Worm (Caenorhabditis elegans) whole organism, midembryonic: Measurements from ENCODE around the gene C44B12.9.

ENCODE experiments used
- T22C8.4 ChIP-seq: fragments of 200-800 bp; sonication (Bioruptor generic); IDR thresholded peaks from 2 replicates; pipeline ENCODE4 v1.3.6; 2022; ENCODE audit warnings: missing genetic modification characterization, missing compliant biosample characterization
- cog-1 ChIP-seq: sonication (generic microtip); optimal IDR thresholded peaks from 2 replicates; lab custom pipeline; 2016; ENCODE audit warnings: missing genetic modification characterization, missing compliant biosample characterization
- flt-1 ChIP-seq: fragments of 200-800 bp; sonication (Bioruptor generic); IDR thresholded peaks from 2 replicates; pipeline ENCODE4 v1.3.6; 2022; ENCODE audit warnings: missing genetic modification characterization, missing compliant biosample characterization
- klf-2 ChIP-seq: fragments of 200-800 bp; sonication (Bioruptor generic); conservative IDR thresholded peaks from 2 replicates; pipeline ENCODE4 v1.3.6; 2022; ENCODE audit warnings: missing genetic modification reagents, missing genetic modification characterization, missing compliant biosample characterization
- med-1 ChIP-seq: sonication (generic microtip); optimal IDR thresholded peaks from 2 replicates; lab custom pipeline; 2017; ENCODE audit warnings: missing genetic modification characterization, mild to moderate bottlenecking, missing compliant biosample characterization, antibody characterized with exemption, missing genetic modification reagents; ENCODE audit not compliant: insufficient read depth
- ref-1 ChIP-seq: fragments of 200-800 bp; sonication (Bioruptor generic); conservative IDR thresholded peaks from 2 replicates; pipeline ENCODE4 v1.3.6; 2022; ENCODE audit warnings: missing genetic modification reagents, missing genetic modification characterization, missing compliant biosample characterization
- tab-1 ChIP-seq: fragments of 200-800 bp; sonication (Bioruptor generic); IDR thresholded peaks from 2 replicates; pipeline ENCODE4 v1.3.6; 2022; ENCODE audit warnings: missing genetic modification characterization, missing compliant biosample characterization
- ztf-23 ChIP-seq: fragments of 200-800 bp; sonication (Bioruptor generic); IDR thresholded peaks from 2 replicates; pipeline ENCODE4 v1.3.6; 2022; ENCODE audit warnings: missing genetic modification reagents, missing genetic modification characterization, missing compliant biosample characterization
- ztf-29 ChIP-seq: fragments of 200-800 bp; sonication (Bioruptor generic); IDR thresholded peaks from 2 replicates; pipeline ENCODE4 v1.3.6; 2022; ENCODE audit warnings: missing genetic modification reagents, missing genetic modification characterization, missing compliant biosample characterization

Gene C44B12.9

ce11 chrIV:1120865-1121264 lies 16.4 kb upstream of the C44B12.9 start:
- no peak for TF ChIP-seq tab-1
- no peak for TF ChIP-seq ztf-29 (GFP tag; lab: Robert Waterston, UW)
- no peak for TF ChIP-seq med-1 (GFP tag; lab: Kevin White, UChicago)
- no peak for TF ChIP-seq cog-1 (tag; lab: Kevin White, UChicago)
- TF ChIP-seq ztf-23 = no peak
- TF ChIP-seq ref-1 (GFP tag; lab: Robert Waterston, UW) = no peak
- TF ChIP-seq klf-2 (GFP tag; lab: Robert Waterston, UW) = no peak
- TF ChIP-seq flt-1 (GFP tag; lab: Robert Waterston, UW) = no peak
- TF ChIP-seq T22C8.4 (GFP tag; lab: Robert Waterston, UW) = no peak

DNA sequence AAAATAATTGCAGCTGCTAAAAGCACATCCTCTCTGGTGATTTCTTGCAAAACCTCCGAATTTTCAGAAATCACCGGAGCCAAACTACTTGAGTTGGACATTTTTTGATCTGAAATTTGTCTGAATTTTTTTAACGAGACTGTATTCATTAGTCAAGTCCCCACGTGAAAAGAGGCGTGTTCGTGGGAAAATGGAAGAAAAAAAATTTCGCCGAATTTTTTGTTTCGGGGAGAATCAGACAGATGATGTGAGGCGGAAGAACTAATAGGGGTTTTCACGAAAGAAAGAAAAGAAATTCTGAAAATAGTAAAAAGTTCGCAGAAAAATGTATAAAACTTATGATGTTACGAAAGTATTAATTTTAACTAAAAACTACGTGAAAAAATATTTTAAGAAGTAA lies 14.1 kb upstream of the C44B12.9 start, which contains the start of gene srx-13:
Gene srx-13, minus strand, starts transcription at position 101 of the 400 bp plus-strand sequence.
- TF ChIP-seq med-1 (GFP tag; lab: Kevin White, UChicago) (no peak), ref-1 (GFP tag; lab: Robert Waterston, UW) (no peak), ztf-29 (GFP tag; lab: Robert Waterston, UW) (no peak), tab-1 (no peak), ztf-23 (no peak), flt-1 (GFP tag; lab: Robert Waterston, UW) (no peak), klf-2 (GFP tag; lab: Robert Waterston, UW) (no peak), T22C8.4 (GFP tag; lab: Robert Waterston, UW) (no peak), cog-1 (tag; lab: Kevin White, UChicago) (no peak)

DNA sequence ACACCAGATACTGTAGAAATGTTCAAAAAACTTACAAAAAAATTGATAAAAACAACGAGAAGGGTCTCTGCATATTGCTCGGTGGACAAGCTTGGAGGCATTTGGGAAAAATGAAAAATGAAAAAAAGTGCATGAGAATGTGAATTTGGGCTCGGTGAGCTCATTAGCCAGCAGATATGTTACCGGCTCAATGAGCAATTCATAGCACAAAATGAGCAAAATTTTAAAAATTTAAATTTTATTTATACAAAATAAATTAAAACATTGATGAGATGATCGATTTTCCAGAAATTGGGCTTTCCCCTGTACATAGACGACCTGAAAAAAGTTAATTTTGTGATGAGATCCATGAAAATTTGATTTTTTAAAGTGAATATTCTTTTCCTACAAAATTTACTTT lies 9.2 kb upstream of the C44B12.9 start, which contains the start of gene srx-14:
Gene srx-14, minus strand, starts transcription at position 101 of the 400 bp plus-strand sequence.
- TF ChIP-seq ztf-29 (GFP tag; lab: Robert Waterston, UW) (no peak), flt-1 (GFP tag; lab: Robert Waterston, UW) (no peak), T22C8.4 (GFP tag; lab: Robert Waterston, UW) (no peak), ztf-23 (no peak), ref-1 (GFP tag; lab: Robert Waterston, UW) (no peak), klf-2 (GFP tag; lab: Robert Waterston, UW) (no peak), cog-1 (tag; lab: Kevin White, UChicago) (no peak), med-1 (GFP tag; lab: Kevin White, UChicago) (no peak), tab-1 (no peak)

- TF ChIP-seq ztf-23 = no peak
- no peak for TF ChIP-seq T22C8.4 (GFP tag; lab: Robert Waterston, UW)
- TF ChIP-seq tab-1 = no peak
- no peak for TF ChIP-seq med-1 (GFP tag; lab: Kevin White, UChicago)
- TF ChIP-seq cog-1 (tag; lab: Kevin White, UChicago) = no peak
These were observed 6.6 kb upstream of the C44B12.9 start for ce11 chrIV:1110999-1111398.

DNA sequence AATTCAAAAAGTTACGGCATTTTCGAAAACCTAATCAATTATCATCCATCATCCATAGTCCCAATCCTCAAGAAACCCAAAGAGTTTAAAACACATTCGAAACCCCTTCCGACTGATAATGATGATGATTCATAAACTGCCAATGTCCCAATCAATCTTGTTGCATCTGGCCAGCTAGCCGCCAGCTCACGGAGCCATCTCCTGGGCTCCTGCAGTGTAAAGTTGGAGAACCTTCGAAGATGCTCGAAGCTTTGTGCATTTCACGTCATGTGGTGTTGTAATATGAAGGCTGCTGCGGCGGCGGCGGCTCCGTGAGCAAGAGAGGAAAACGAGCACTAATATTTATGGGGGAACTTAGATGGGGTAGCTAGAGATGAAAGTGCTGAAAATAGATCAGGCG lies 3.6 kb upstream of the C44B12.9 start:
- TF ChIP-seq ztf-23 (no peak), T22C8.4 (GFP tag; lab: Robert Waterston, UW) (no peak), cog-1 (tag; lab: Kevin White, UChicago) (peak; percentile 35), med-1 (GFP tag; lab: Kevin White, UChicago) (no peak), flt-1 (GFP tag; lab: Robert Waterston, UW) (no peak)

DNA sequence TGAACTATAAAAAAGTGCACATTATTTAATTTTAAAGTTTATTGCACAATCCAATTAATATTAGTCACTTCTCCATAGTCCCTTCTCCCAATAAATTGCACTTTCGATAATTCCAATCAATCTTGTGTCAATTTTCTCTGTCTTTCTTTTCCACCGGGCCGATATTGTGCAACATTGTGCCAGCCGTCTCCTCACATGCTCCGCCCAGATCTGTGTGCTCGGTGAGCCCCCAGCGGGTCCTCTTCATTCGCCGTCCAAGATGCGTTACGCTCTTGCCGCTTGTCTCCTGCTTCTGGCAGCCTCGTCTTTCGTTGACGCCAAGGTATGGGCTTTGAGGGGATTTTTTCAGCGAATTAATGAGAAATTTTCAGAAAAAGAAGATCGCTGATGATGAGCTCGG lies 2.8 kb upstream of the C44B12.9 start, which contains the start of gene ost-1:
Gene ost-1, plus strand, starts transcription at position 207 of the 400 bp plus-strand sequence.
- TF ChIP-seq T22C8.4 (GFP tag; lab: Robert Waterston, UW) (no peak), ref-1 (GFP tag; lab: Robert Waterston, UW) (no peak), klf-2 (GFP tag; lab: Robert Waterston, UW) (no peak), ztf-29 (GFP tag; lab: Robert Waterston, UW) (no peak), flt-1 (GFP tag; lab: Robert Waterston, UW) (no peak), cog-1 (tag; lab: Kevin White, UChicago) (no peak), tab-1 (no peak), med-1 (GFP tag; lab: Kevin White, UChicago) (no peak), ztf-23 (no peak)

- TF ChIP-seq ztf-29 (GFP tag; lab: Robert Waterston, UW) = no peak
- TF ChIP-seq cog-1 (tag; lab: Kevin White, UChicago) = no peak
- TF ChIP-seq tab-1 = no peak
- TF ChIP-seq flt-1 (GFP tag; lab: Robert Waterston, UW) = no peak
These were observed 1.6 kb upstream of the C44B12.9 start for ce11 chrIV:1105999-1106398.

- TF ChIP-seq tab-1 (no peak), T22C8.4 (GFP tag; lab: Robert Waterston, UW) (no peak), ref-1 (GFP tag; lab: Robert Waterston, UW) (no peak), med-1 (GFP tag; lab: Kevin White, UChicago) (no peak), ztf-23 (no peak), flt-1 (GFP tag; lab: Robert Waterston, UW) (no peak), cog-1 (tag; lab: Kevin White, UChicago) (no peak)
These were observed 686 bp upstream of the C44B12.9 start for ce11 chrIV:1105104-1105503.

- no peak for TF ChIP-seq T22C8.4 (GFP tag; lab: Robert Waterston, UW)
- no peak for TF ChIP-seq ztf-29 (GFP tag; lab: Robert Waterston, UW)
- TF ChIP-seq klf-2 (GFP tag; lab: Robert Waterston, UW) = no peak
- TF ChIP-seq flt-1 (GFP tag; lab: Robert Waterston, UW) = no peak
- TF ChIP-seq med-1 (GFP tag; lab: Kevin White, UChicago) = no peak
- TF ChIP-seq ztf-23 = no peak
- no peak for TF ChIP-seq cog-1 (tag; lab: Kevin White, UChicago)
- no peak for TF ChIP-seq ref-1 (GFP tag; lab: Robert Waterston, UW)
- TF ChIP-seq tab-1 = no peak
These were observed 7.3 kb downstream of the C44B12.9 start, which contains the start of gene cox-18 for ce11 chrIV:1097153-1097552. Gene cox-18, plus strand, starts transcription at chrIV:1097453.

- no peak for TF ChIP-seq T22C8.4 (GFP tag; lab: Robert Waterston, UW)
- TF ChIP-seq ref-1 (GFP tag; lab: Robert Waterston, UW) = no peak
- TF ChIP-seq ztf-29 (GFP tag; lab: Robert Waterston, UW) = no peak
- TF ChIP-seq ztf-23 = no peak
- TF ChIP-seq flt-1 (GFP tag; lab: Robert Waterston, UW) = no peak
- no peak for TF ChIP-seq med-1 (GFP tag; lab: Kevin White, UChicago)
- no peak for TF ChIP-seq cog-1 (tag; lab: Kevin White, UChicago)
- no peak for TF ChIP-seq tab-1
These were observed 8.3 kb downstream of the C44B12.9 start for ce11 chrIV:1096154-1096553.
